Worm (Caenorhabditis elegans): Measurements from ENCODE around the gene C05C12.5.

The C05C12.5 gene

DNA sequence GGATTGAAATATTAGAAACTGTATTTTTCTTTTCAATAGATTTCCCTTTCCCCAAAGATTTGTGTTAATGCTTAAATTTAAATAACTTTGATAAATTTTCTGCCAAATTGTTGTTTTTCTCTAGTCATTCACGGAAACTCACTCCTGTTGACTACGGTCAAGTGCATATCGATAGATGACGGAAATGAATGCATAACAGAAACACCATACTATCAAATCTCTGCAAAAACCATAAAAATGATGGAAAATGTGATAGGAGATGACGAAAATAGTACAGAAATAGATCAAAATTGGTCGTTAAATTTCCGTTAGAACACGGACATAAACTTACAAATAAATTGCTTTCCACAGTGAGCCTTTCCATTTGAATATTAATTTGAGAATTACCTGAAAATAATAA is 32.0 kb downstream of the C05C12.5 start:
- TF ChIP-seq lsy-2 (tag; optimal IDR thresholded peaks at IDR 0.05) (no peak), ceh-83 (GFP tag; optimal IDR thresholded peaks at IDR 0.05) (no peak), mab-5 (tag; optimal IDR thresholded peaks at IDR 0.05) (no peak), sem-2 (GFP tag; optimal IDR thresholded peaks at IDR 0.05) (no peak), bed-3 (GFP tag; optimal IDR thresholded peaks at IDR 0.05) (no peak), hlh-1 (tag; optimal IDR thresholded peaks at IDR 0.05) (no peak), ces-1 (GFP tag; optimal IDR thresholded peaks at IDR 0.05) (no peak), nhr-237 (tag; optimal IDR thresholded peaks at IDR 0.05) (no peak), flh-1 (GFP tag; optimal IDR thresholded peaks at IDR 0.05) (no peak), mep-1 (tag; optimal IDR thresholded peaks at IDR 0.05) (no peak), mls-2 (tag; optimal IDR thresholded peaks at IDR 0.05) (no peak), elt-1 (tag; optimal IDR thresholded peaks at IDR 0.05; ENCODE audit: borderline replicate concordance, insufficient read depth) (no peak), sptf-1 (tag; optimal IDR thresholded peaks at IDR 0.05) (no peak), tbx-8 (GFP tag; optimal IDR thresholded peaks at IDR 0.05) (no peak)

DNA sequence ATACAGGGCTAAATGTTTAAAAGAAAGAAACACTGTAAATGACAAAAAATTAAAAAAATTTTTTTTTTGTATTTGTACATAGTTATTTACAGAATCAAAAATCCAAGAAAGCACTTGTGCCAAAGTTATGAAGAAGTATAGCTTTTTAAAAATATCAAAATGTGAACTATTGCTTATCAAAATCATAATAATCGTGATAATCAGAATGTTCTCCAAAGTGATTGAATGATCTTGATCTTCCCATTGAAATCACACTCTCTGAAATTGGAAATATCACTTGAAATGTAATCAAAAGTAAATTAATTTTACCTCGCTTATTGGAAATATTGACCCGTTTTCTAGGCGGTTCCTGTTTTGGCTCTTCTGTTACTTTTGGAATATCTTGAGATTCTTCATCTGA is 34.4 kb downstream of the C05C12.5 start:
- TF ChIP-seq sptf-1 (tag; optimal IDR thresholded peaks at IDR 0.05) (no peak), snpc-4 (tag; optimal IDR thresholded peaks at IDR 0.05) (no peak), lsy-2 (tag; optimal IDR thresholded peaks at IDR 0.05) (no peak), unc-39 (tag; optimal IDR thresholded peaks at IDR 0.05) (no peak), unc-62 (GFP tag; optimal IDR thresholded peaks at IDR 0.05) (no peak), mls-2 (tag; optimal IDR thresholded peaks at IDR 0.05) (no peak), blmp-1 (tag; optimal IDR thresholded peaks at IDR 0.05) (no peak), ceh-43 (GFP tag; optimal IDR thresholded peaks at IDR 0.05) (no peak), zip-8 (tag; optimal IDR thresholded peaks at IDR 0.05) (no peak)

DNA sequence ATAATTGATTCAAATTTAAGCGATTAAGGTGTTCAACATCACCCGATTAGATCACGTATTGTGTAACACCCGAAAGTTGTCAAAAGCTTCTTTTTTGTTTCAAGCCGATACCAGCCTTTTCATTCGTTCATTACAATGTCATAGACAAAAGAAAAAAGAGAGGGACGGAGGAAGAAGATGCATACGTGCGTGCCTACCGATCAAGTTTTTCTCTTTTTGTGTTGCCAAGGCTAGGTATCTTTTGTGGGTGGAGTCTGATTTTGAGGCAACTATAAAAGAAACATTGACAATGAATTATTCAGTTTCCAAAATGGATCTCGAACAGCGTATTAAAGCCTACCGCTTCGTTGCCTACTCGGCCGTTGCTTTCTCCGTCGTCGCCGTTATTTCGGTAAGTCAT is 35.8 kb downstream of the C05C12.5 start, which contains the start of gene col-125:
Gene col-125, plus strand, starts transcription at position 301 of the 400 bp plus-strand sequence.
- TF ChIP-seq nhr-12 (tag; optimal IDR thresholded peaks at IDR 0.05) (no peak), cnd-1 (tag; optimal IDR thresholded peaks at IDR 0.05) (no peak), pha-4 (tag; optimal IDR thresholded peaks at IDR 0.05) (no peak), nhr-2 (tag; optimal IDR thresholded peaks at IDR 0.05) (no peak), mep-1 (tag; optimal IDR thresholded peaks at IDR 0.05) (no peak), mls-2 (tag; optimal IDR thresholded peaks at IDR 0.05) (no peak), zip-8 (tag; optimal IDR thresholded peaks at IDR 0.05) (no peak), nhr-237 (tag; optimal IDR thresholded peaks at IDR 0.05) (no peak), lsy-2 (tag; optimal IDR thresholded peaks at IDR 0.05) (no peak), flh-1 (GFP tag; optimal IDR thresholded peaks at IDR 0.05) (no peak), hlh-1 (tag; optimal IDR thresholded peaks at IDR 0.05) (no peak), ceh-83 (GFP tag; optimal IDR thresholded peaks at IDR 0.05) (no peak), drap-1 (GFP tag; optimal IDR thresholded peaks at IDR 0.05) (no peak), lin-13 (tag; optimal IDR thresholded peaks at IDR 0.05) (no peak), snpc-4 (tag; optimal IDR thresholded peaks at IDR 0.05) (no peak)

DNA sequence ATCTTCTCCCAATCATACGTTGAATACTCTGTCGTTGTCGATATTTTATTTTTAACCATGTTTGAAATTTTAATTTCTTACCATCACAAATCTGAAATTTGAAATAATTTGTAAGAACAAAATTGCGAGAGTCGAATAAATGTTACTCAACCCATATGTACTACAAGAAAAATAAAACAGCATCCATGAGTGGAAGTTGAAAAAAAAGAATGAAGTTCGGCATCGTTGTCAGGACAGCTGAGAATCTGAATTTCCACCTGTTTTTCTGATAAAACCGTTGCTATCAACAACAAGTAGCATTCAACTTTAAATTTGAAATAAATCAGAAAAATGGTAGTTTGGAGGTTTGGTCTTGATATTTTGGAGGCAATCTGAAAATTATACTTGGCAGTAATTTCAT is 37.1 kb downstream of the C05C12.5 start, which contains the start of gene C29F4.3:
Gene C29F4.3, minus strand, starts transcription at position 101 of the 400 bp plus-strand sequence.
- TF ChIP-seq ham-2 (GFP tag; optimal IDR thresholded peaks at IDR 0.05) (no peak), sptf-1 (tag; optimal IDR thresholded peaks at IDR 0.05) (no peak), mab-5 (tag; optimal IDR thresholded peaks at IDR 0.05) (no peak), nhr-76 (tag; optimal IDR thresholded peaks at IDR 0.05) (no peak), unc-39 (tag; optimal IDR thresholded peaks at IDR 0.05) (no peak), ceh-43 (GFP tag; optimal IDR thresholded peaks at IDR 0.05) (no peak), lsy-2 (tag; optimal IDR thresholded peaks at IDR 0.05) (no peak), cnd-1 (tag; optimal IDR thresholded peaks at IDR 0.05) (no peak), mls-2 (tag; optimal IDR thresholded peaks at IDR 0.05) (no peak)

- TF ChIP-seq nhr-76 (tag; optimal IDR thresholded peaks at IDR 0.05) (no peak), zip-8 (tag; optimal IDR thresholded peaks at IDR 0.05) (no peak), nhr-237 (tag; optimal IDR thresholded peaks at IDR 0.05) (no peak), elt-3 (tag; optimal IDR thresholded peaks at IDR 0.05) (no peak), flh-1 (GFP tag; optimal IDR thresholded peaks at IDR 0.05) (no peak), sptf-1 (tag; optimal IDR thresholded peaks at IDR 0.05) (no peak), drap-1 (GFP tag; optimal IDR thresholded peaks at IDR 0.05) (no peak), nhr-28 (tag; optimal IDR thresholded peaks at IDR 0.05) (no peak), ceh-39 (tag; optimal IDR thresholded peaks at IDR 0.05) (no peak), ztf-11 (tag; optimal IDR thresholded peaks at IDR 0.05) (no peak), lin-13 (tag; optimal IDR thresholded peaks at IDR 0.05) (no peak), sem-2 (GFP tag; optimal IDR thresholded peaks at IDR 0.05) (no peak), tbx-8 (GFP tag; optimal IDR thresholded peaks at IDR 0.05) (no peak), M03D4.4 (tag; optimal IDR thresholded peaks at IDR 0.05) (no peak), unc-120 (tag; optimal IDR thresholded peaks at IDR 0.05; ENCODE audit: poor library complexity, severe bottlenecking) (no peak), bed-3 (GFP tag; optimal IDR thresholded peaks at IDR 0.05) (no peak), lsy-2 (tag; optimal IDR thresholded peaks at IDR 0.05) (no peak), mls-2 (tag; optimal IDR thresholded peaks at IDR 0.05) (no peak)
Measured at ce11 chrIV:11218037-11218436, 42.9 kb downstream of the C05C12.5 start, which contains the start of gene zip-6. Gene zip-6, minus strand, starts transcription at chrIV:11218137.
